Fruit fly (Drosophila melanogaster): ENCODE measurements around the gene CG14340.

- peak; percentile 27 for TF ChIP-seq topi (GFP tag; optimal IDR thresholded peaks at IDR 0.05)
- TF ChIP-seq salr (GFP tag; optimal IDR thresholded peaks at IDR 0.05): no peak
- no peak for TF ChIP-seq CG9139 (GFP tag; optimal IDR thresholded peaks at IDR 0.05)
- TF ChIP-seq Gug (GFP tag; IDR thresholded peaks at IDR 0.05): no peak
- TF ChIP-seq CG6163 (GFP tag; IDR thresholded peaks at IDR 0.05): peak; percentile 37; the same call in 1 of the 3 replicates
- peak; percentile 33 for TF ChIP-seq Ets96B (tag; optimal IDR thresholded peaks at IDR 0.05)
- no peak for TF ChIP-seq CG8319 (GFP tag; optimal IDR thresholded peaks at IDR 0.05)
Observed at dm6 chr2L:1157679-1158518, 45.2 kb downstream of the CG14340 start, which contains the start of gene capt.
